Fruit fly (Drosophila melanogaster) ovary, adult (tissue): ENCODE results near the gene mthl15.

Experiments used
- CG17801 ChIP-seq: fragments of 200-800 bp; optimal IDR thresholded peaks from 2 replicates; lab custom pipeline; 2019; ENCODE audit warnings: missing biosample characterization, mild to moderate bottlenecking, missing genetic modification characterization, moderate library complexity; ENCODE audit not compliant: partially characterized antibody

mthl15 gene

DNA sequence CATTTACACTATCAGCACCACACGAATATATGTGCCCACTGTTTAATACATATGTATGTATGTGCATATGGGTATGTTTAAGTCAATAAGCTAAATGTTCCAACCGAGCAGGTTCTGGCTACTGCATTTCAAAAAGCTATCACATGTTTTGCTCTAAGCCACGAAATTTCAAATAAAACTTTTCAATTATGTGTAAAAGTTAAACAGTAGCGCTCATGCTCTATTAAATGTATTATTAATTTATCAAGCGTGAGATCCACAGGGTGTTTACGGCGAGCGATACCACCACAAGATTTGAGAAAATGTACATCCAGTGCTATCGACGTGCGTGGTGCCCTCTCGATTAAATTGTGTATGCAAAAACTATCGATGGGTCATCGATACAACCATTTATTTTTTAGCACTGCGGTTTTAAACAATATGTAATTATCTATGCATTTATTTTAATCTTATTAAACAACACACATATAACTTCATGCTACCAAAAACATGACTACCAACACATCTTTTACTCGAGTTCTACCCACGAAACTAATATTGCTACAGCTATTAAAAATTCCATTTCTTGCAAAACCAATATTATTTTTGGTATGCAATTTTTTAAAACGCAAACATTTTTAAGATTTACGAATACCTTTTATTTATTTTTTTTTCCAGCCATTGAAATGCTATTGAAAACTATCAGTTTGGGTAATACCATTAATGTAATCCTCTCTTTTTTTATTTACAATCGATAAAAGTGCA, 22.8 kb upstream of the mthl15 start, which contains the start of gene Pten:
Pten (minus strand) TSS at position 300 of the 744 bp plus-strand sequence.
- TF ChIP-seq CG17801, result peak; percentile 26

dm6 chr2L:10259960-10260749, 22.0 kb upstream of the mthl15 start:
- no peak for TF ChIP-seq CG17801

DNA sequence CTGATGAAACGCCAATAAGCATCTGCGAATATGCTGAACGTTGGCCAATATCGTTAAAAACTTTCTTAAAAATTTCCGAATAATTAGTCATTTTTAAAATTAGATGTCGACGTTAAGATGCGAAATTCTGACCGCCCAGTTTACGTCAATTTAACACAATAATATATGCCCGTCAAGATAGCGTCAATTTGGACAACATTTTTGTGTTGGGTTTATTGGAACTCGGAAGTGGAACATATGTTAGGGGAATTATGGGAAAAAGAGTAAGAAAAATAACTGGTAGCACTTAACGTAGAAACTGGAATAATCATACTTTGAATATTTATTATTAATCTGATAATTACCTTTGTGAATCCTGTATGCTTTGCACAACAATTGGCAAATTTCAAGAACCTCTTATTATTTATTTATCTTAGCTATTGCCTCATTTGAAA, 17.6 kb upstream of the mthl15 start, which contains the start of gene CG5676:
CG5676 (minus strand) TSS at position 167 of the 434 bp plus-strand sequence.
- peak; percentile 11 for TF ChIP-seq CG17801

DNA sequence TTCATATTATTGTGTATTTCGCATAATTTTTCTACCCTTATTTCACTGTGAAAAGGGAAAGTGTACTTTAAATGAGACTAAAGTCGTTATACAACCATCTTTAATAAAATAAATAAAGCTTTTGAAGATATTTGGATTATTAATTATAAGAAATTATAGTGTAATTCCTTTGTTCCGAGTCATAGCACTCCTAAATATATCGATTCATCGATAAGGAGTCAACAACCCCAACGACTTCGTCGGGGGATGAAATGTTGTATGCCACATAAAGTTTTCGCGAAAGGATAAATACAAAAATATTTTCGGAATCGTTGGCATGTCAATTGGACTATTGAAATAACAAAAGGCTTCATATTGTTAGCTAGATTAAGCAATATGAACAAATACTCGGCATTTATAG, 13.5 kb upstream of the mthl15 start, which contains the start of gene Ror:
Ror (plus strand) TSS at position 252 of the 400 bp plus-strand sequence.
- no peak for TF ChIP-seq CG17801

DNA sequence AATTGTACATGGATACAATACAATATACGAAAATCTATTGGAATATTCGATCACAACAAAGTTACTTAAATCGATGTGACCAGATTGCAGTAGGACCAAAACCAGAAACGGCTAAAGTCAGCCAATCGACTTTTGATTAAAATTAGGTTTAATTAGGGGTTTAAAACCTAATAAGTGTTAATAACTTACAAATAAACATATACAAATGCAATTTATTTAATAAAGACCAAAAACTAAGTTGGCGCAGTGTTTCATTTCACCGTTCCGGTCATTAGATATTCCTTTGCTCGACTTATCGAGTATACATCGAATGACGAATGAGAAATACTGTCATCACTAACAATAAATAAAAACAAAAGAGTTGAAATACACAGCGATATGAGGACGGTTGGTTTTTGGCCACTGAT, 12.3 kb upstream of the mthl15 start, which contains the start of the genes bsk and CG31717:
bsk (minus strand) TSS at position 61 of the 407 bp plus-strand sequence.
CG31717 (plus strand) TSS at position 297 of the 407 bp plus-strand sequence.
- peak; percentile 51 for TF ChIP-seq CG17801

DNA sequence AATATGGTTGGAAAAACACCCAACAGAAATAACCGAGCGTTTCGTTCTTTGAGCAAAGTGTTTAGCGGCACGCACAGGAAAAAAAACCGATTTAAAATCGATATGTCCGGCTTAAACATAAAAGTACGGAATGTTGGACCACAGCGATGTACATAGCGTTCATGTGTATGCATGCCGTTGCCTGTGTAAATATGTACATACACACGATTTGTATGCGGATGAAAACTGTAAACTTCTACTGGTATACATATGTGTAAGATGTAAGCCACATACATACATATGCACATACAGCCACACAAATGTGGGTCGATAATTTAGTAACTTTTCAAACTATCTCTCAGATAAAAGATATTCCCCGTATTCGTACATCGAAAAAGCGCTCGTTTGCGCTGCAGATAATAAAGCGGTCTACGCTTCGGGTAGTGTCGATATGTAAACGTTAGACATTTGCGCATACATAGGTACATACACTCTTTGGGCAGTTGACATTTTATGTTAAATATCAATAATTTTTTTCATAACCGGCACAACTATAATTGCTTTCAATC, 11.6 kb upstream of the mthl15 start:
- no peak for TF ChIP-seq CG17801

DNA sequence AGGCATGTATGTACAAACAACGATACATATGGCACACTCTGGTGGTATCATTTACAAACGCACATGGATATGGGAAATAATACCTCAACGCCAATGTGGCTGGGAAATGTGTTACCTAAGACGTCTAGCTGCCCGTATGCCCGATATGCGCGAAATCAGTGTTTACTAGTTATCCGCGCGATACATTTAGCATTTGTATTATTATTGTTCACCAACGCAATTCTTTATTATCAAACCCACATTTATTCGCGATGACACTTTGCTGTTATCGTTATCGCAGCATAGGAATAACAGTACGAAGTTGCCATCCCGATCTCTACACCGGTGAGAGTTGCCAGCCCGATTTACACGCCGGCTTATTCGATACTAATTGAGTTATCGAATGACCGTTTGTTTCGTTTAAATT, 8.7 kb upstream of the mthl15 start, which contains the start of gene chico:
chico (minus strand) TSS at position 294 of the 406 bp plus-strand sequence.
- TF ChIP-seq CG17801, result no peak

- peak; percentile 26 for TF ChIP-seq CG17801
Measured at dm6 chr2L:10238726-10239652, 872 bp upstream of the mthl15 start, which contains the start of gene me31B. me31B (plus strand) TSS chr2L:10239341.

DNA sequence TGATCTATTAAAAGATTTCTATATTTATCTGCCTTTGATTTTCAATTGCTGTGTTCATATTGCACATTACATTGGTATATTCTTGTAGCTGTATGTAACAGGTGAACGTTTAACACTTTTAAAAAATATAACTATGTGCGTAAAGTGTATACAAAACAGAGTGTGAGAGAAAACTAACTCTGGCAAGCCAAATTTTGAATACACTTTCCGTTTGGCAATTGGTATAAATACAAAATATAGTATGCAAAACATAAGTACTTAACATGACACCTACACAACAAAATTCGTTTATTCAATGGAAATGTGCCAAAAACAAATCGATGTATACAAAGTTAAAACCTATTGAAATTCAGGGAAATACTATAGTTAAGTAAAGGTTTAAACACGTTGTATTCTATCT, 5.3 kb downstream of the mthl15 start:
- TF ChIP-seq CG17801, result no peak

DNA sequence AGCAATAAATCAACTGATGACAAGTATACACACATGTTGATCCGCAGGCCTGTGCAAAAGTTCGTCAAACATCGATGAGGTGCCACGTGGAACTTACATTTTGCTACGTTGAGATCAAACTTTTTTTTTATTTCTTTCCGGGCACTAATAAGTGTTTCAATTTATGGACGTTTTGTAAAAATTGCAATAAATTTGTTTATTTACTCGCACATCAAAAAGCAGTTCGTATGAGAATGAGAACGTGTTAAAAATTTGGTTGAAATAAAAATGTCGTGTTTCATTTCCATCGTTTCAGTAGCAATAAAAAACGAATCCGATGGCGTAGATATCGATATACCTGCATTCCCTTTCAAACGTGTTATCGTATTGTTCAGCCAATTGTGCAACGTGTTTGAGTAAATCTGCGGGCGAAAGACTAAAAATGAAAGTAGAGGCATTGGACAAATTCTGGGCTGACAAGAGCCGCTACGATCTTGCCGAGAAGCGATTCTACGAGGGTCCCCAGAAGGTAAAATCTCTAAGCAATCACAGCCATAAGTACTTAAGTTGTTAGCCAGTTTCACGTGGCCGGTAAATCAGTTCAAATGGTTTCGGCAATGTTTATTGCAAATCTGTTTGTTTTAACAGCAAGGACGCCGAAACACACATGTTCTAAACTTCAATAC, 5.8 kb downstream of the mthl15 start, which contains the start of gene eEF1delta:
eEF1delta (plus strand) TSS at position 356 of the 665 bp plus-strand sequence.
- TF ChIP-seq CG17801, result no peak

DNA sequence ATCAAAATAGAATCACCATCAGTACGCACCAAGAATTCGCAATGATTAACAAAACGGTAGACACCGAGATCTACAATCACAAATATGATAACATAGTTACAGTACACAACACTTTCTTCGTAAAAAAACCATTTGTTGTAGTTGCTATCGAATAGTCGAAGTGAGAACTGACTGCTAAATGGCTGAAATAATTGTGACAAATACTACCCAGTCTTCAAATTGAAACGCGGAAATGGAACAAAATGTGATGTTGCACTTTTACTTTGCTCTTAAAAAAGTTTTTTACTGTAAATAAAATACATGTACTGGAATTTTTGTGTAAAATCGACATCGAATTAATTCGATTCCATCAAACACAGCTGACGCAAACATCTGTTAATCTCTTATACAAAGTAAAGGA, 6.6 kb downstream of the mthl15 start, which contains the start of gene ova:
ova (minus strand) TSS at position 183 of the 400 bp plus-strand sequence.
- TF ChIP-seq CG17801, result no peak

DNA sequence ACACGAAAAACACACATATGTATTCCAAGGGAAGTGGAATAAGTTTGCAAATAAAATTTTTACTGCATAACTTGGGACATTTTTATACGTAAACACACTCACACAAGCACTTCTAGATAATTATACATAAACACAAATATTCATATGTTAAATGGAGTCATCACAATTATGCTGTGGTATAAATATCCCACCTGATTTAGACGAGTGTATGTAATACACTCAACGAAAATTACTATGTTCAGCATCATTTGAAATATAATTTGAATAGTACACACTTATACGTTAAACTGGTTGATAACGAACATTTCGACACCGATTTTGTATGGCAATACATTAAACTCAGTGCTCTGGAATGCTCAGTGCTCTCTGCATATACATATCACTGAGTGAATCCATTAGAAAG, 7.0 kb downstream of the mthl15 start:
- TF ChIP-seq CG17801, result no peak

- TF ChIP-seq CG17801, result no peak
Measured at dm6 chr2L:10230455-10230854, 7.7 kb downstream of the mthl15 start.

- no peak for TF ChIP-seq CG17801
Measured at dm6 chr2L:10226724-10227407, 11.3 kb downstream of the mthl15 start, which contains the start of gene CG5708. CG5708 (minus strand) TSS chr2L:10226808.
